Worm (Caenorhabditis elegans): ENCODE results near the gene spe-36.

The spe-36 gene

ce11 chrIV:11593415-11594190, 1.5 kb upstream of the spe-36 start, which contains the start of gene F40F11.3:
Gene F40F11.3 (minus strand): TSS chrIV:11594003.
- TF ChIP-seq B0310.2 (tag; optimal IDR thresholded peaks at IDR 0.05) (no peak), pes-1 (GFP tag; IDR thresholded peaks at IDR 0.05) (no peak), ceh-36 (tag; optimal IDR thresholded peaks at IDR 0.05) (no peak), sea-1 (GFP tag; conservative IDR thresholded peaks at IDR 0.05) (no peak), tbx-11 (GFP tag; IDR thresholded peaks at IDR 0.05) (0 out of 2 replicates have a peak, but pooled peaks have one; percentile 14), scrt-1 (GFP tag; IDR thresholded peaks at IDR 0.05) (no peak), tra-4 (tag; optimal IDR thresholded peaks at IDR 0.05) (no peak), ets-7 (tag; optimal IDR thresholded peaks at IDR 0.05) (no peak), flt-1 (GFP tag; IDR thresholded peaks at IDR 0.05) (no peak), F13C5.2 (tag; optimal IDR thresholded peaks at IDR 0.05) (peak; percentile 64), hmg-4 (GFP tag; optimal IDR thresholded peaks at IDR 0.05) (peak; percentile 38)

- TF ChIP-seq tbx-11 (GFP tag; IDR thresholded peaks at IDR 0.05) (no peak), pes-1 (GFP tag; IDR thresholded peaks at IDR 0.05) (0 out of 2 replicates have a peak, but pooled peaks have one; percentile 28), tbx-37 (GFP tag; conservative IDR thresholded peaks at IDR 0.05) (peak; percentile 73; the same call in 1 of the 2 replicates), F13C5.2 (tag; optimal IDR thresholded peaks at IDR 0.05) (no peak)
These were observed 755 bp upstream of the spe-36 start for ce11 chrIV:11592820-11593219.

ce11 chrIV:11586484-11586883, 5.6 kb downstream of the spe-36 start:
- TF ChIP-seq F13C5.2 (tag; optimal IDR thresholded peaks at IDR 0.05) (no peak), tbx-37 (GFP tag; conservative IDR thresholded peaks at IDR 0.05) (no peak), ets-7 (tag; optimal IDR thresholded peaks at IDR 0.05) (no peak), aly-1 (tag; optimal IDR thresholded peaks at IDR 0.05) (no peak), ama-1 (optimal IDR thresholded peaks at IDR 0.05) (no peak), ceh-13 (GFP tag; optimal IDR thresholded peaks at IDR 0.05) (no peak), ceh-36 (tag; optimal IDR thresholded peaks at IDR 0.05) (no peak)

DNA sequence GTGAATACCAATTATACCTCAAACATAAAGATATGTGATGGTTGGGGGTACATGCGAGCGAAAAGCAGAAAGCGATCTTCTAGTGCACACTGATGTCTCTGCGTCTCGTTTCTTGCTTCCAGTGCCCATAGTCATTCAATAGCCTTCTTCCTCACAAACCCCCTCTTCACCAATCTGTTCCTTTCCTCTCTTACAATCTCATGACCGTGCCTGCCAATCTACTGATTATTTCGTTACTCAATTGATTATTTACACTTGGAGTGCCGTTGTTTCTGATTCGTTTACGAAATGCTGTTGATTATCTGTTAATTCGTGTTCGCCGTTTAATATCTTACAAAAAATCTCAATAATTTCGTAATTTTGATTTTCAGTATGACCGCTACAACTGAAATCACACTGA, 7.2 kb downstream of the spe-36 start:
- TF ChIP-seq ceh-36 (tag; optimal IDR thresholded peaks at IDR 0.05) (no peak), tbx-37 (GFP tag; conservative IDR thresholded peaks at IDR 0.05) (no peak), hmg-4 (GFP tag; optimal IDR thresholded peaks at IDR 0.05) (no peak), tra-4 (tag; optimal IDR thresholded peaks at IDR 0.05) (no peak), tbx-11 (GFP tag; IDR thresholded peaks at IDR 0.05) (no peak), sea-1 (GFP tag; conservative IDR thresholded peaks at IDR 0.05) (no peak), hnd-1 (tag; optimal IDR thresholded peaks at IDR 0.05) (no peak), B0310.2 (tag; optimal IDR thresholded peaks at IDR 0.05) (no peak), F13C5.2 (tag; optimal IDR thresholded peaks at IDR 0.05) (no peak), hmbx-1 (tag; optimal IDR thresholded peaks at IDR 0.05) (no peak), pes-1 (GFP tag; IDR thresholded peaks at IDR 0.05) (no peak), ets-7 (tag; optimal IDR thresholded peaks at IDR 0.05) (no peak), aly-1 (tag; optimal IDR thresholded peaks at IDR 0.05) (no peak), ama-1 (optimal IDR thresholded peaks at IDR 0.05) (no peak)

DNA sequence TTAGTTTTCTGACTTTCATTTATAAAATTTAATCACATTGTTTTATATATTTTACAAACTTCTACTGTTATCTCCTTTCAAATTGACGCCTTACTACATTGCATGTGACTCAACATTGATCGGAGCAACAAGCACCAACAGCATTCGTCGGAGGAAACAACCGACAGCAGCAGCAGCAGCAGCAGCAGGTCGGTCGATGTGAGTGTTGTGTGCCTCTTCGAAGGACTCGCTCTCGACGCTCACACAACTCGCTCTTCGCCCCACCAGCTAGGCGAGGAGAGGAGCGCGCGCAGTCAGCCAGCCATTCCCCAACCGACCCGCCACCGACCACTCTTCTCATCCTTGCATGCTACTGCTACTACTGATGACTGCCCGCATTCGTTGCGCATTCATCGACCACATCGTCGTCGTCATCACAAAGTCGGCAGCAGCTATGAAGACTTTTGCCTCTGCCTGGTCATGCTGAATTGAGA, 8.1 kb downstream of the spe-36 start, which contains the start of gene F12F6.1:
Gene F12F6.1 (plus strand): TSS at position 51 of the 473 bp plus-strand sequence.
- TF ChIP-seq hmg-4 (GFP tag; optimal IDR thresholded peaks at IDR 0.05) = peak; percentile 81
- TF ChIP-seq sea-1 (GFP tag; conservative IDR thresholded peaks at IDR 0.05) = 0 out of 2 replicates have a peak, but pooled peaks have one; percentile 46
- no peak for TF ChIP-seq F13C5.2 (tag; optimal IDR thresholded peaks at IDR 0.05)

ce11 chrIV:11582450-11583166, 9.5 kb downstream of the spe-36 start:
- TF ChIP-seq pes-1 (GFP tag; IDR thresholded peaks at IDR 0.05) = peak; percentile 22; the same call in 1 of the 2 replicates
- peak; percentile 16 for TF ChIP-seq hmg-4 (GFP tag; optimal IDR thresholded peaks at IDR 0.05)
- TF ChIP-seq hnd-1 (tag; optimal IDR thresholded peaks at IDR 0.05) = no peak

ce11 chrIV:11578492-11578891, 13.6 kb downstream of the spe-36 start, which contains the start of gene rib-1:
Gene rib-1 (plus strand): TSS chrIV:11578792.
- TF ChIP-seq ets-7 (tag; optimal IDR thresholded peaks at IDR 0.05) (no peak), ama-1 (optimal IDR thresholded peaks at IDR 0.05) (no peak), tra-4 (tag; optimal IDR thresholded peaks at IDR 0.05) (no peak), hmg-4 (GFP tag; optimal IDR thresholded peaks at IDR 0.05) (no peak), scrt-1 (GFP tag; IDR thresholded peaks at IDR 0.05) (no peak)

DNA sequence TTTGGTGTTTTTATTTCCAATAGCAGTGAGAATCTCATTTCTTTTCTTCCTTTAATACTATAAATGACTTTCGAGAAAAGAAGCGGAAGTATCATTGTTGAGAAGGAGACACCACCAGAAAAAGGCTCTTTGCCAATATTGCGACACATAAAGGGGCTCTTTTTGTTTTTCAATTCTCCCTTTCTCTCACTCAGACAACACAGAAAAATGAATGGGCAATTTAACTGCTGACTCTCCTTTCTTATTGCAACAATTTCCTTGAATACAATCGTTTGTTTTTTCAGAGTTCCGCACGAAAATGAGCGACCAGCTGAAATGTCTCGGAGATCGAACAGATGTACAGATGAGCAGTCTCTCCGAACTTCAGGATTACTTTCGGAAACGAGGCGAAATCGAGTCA, 17.7 kb downstream of the spe-36 start:
- TF ChIP-seq F13C5.2 (tag; optimal IDR thresholded peaks at IDR 0.05) = no peak

Data from whole organism, early embryonic.